Worm (Caenorhabditis elegans) whole organism, mixed stage, embryonic: ENCODE data around the gene kvs-5.

Source experiments
- bed-3 ChIP-seq: fragments of 200-800 bp; sonication (Bioruptor generic); optimal IDR thresholded peaks from 3 replicates; lab custom pipeline; 2018; ENCODE audit warnings: mild to moderate bottlenecking, missing genetic modification characterization, moderate library complexity, missing compliant biosample characterization
- elt-1 ChIP-seq: sonication (generic microtip); optimal IDR thresholded peaks from 2 replicates; lab custom pipeline; 2017; ENCODE audit warnings: missing genetic modification characterization, mild to moderate bottlenecking, missing compliant biosample characterization, antibody characterized with exemption, moderate library complexity, borderline replicate concordance; ENCODE audit not compliant: insufficient read depth
- lin-13 ChIP-seq: fragments of 150-350 bp; optimal IDR thresholded peaks from 2 replicates; lab custom pipeline; 2014; ENCODE audit warnings: missing biosample characterization, missing genetic modification characterization
- mep-1 ChIP-seq: fragments of 150-350 bp; optimal IDR thresholded peaks from 2 replicates; lab custom pipeline; 2017; ENCODE audit warnings: missing biosample characterization, missing genetic modification reagents, missing genetic modification characterization, inconsistent platforms
- nhr-12 ChIP-seq: fragments of 150-350 bp; optimal IDR thresholded peaks from 2 replicates; lab custom pipeline; 2014; ENCODE audit warnings: missing biosample characterization, missing genetic modification characterization
- sem-2 ChIP-seq: fragments of 200-800 bp; sonication (Bioruptor generic); optimal IDR thresholded peaks from 2 replicates; lab custom pipeline; 2018; ENCODE audit warnings: mild to moderate bottlenecking, missing genetic modification characterization, missing compliant biosample characterization
- unc-39 ChIP-seq: fragments of 150-350 bp; optimal IDR thresholded peaks from 2 replicates; lab custom pipeline; 2014; ENCODE audit warnings: missing biosample characterization, missing genetic modification characterization
- unc-62 ChIP-seq: fragments of 150-350 bp; optimal IDR thresholded peaks from 2 replicates; lab custom pipeline; 2014; ENCODE audit warnings: missing biosample characterization, missing genetic modification reagents, missing genetic modification characterization

DNA sequence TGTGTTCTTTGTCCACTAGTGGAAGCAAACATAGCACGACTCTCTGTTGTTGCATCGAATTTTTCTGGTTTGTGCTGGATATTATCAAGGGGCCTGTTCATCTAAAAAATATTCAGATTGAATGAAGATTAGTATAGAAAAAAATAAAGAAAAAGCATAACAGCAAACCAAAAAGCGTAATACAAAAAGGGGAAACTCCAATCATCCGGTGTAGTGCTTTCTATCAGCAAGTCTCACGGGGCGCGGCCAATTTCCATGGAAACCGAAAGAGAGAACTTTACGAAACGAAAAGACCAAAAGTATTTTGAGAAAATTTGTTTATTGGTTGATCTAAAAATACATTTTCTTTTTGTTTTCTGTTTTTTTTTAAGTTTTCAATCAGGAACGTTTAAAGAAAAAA lies 38.2 kb upstream of the kvs-5 start, which contains the start of gene Y55F3C.17:
- TF ChIP-seq sem-2 (no peak), bed-3 (GFP tag; lab: Kevin White, UChicago) (no peak), elt-1 (no peak), nhr-12 (no peak), unc-62 (GFP tag; lab: Kevin White, UChicago) (no peak), mep-1 (tag; lab: Kevin White, UChicago) (no peak), unc-39 (no peak), lin-13 (no peak)
